Worm (Caenorhabditis elegans) whole organism, L2 larva: ENCODE results near the gene pis-1.

Experiments
- blmp-1 ChIP-seq: sonication (generic microtip); optimal IDR thresholded peaks from 2 replicates; lab custom pipeline; 2017; ENCODE audit warnings: missing genetic modification characterization, mild to moderate bottlenecking, missing compliant biosample characterization, antibody characterized with exemption, moderate library complexity; ENCODE audit not compliant: insufficient read depth
- ceh-82 ChIP-seq: fragments of 150-350 bp; optimal IDR thresholded peaks from 2 replicates; lab custom pipeline; 2014; ENCODE audit warnings: missing biosample characterization, missing genetic modification characterization
- dmd-4 ChIP-seq: sonication (generic microtip); optimal IDR thresholded peaks from 2 replicates; lab custom pipeline; 2017; ENCODE audit warnings: missing biosample characterization, missing genetic modification characterization
- egl-27 ChIP-seq: sonication (generic microtip); optimal IDR thresholded peaks from 3 replicates; lab custom pipeline; 2017; ENCODE audit warnings: missing biosample characterization, missing genetic modification reagents, missing genetic modification characterization
- elt-3 ChIP-seq: sonication (generic microtip); optimal IDR thresholded peaks from 2 replicates; lab custom pipeline; 2017; ENCODE audit warnings: missing biosample characterization, missing genetic modification characterization
- lin-39 ChIP-seq: fragments of 150-350 bp; optimal IDR thresholded peaks from 2 replicates; lab custom pipeline; 2014; ENCODE audit warnings: missing biosample characterization, missing genetic modification reagents, missing genetic modification characterization
- nhr-11 ChIP-seq: fragments of 150-350 bp; optimal IDR thresholded peaks from 2 replicates; lab custom pipeline; 2014; ENCODE audit warnings: missing biosample characterization, missing genetic modification characterization
- nhr-25 ChIP-seq: fragments of 150-350 bp; sonication (generic microtip); optimal IDR thresholded peaks from 3 replicates; lab custom pipeline; 2014; ENCODE audit warnings: missing biosample characterization, missing genetic modification characterization
- snpc-4 ChIP-seq: fragments of 150-350 bp; optimal IDR thresholded peaks from 2 replicates; lab custom pipeline; 2014; ENCODE audit warnings: missing biosample characterization, missing genetic modification characterization
- ztf-11 ChIP-seq: sonication (generic microtip); optimal IDR thresholded peaks from 2 replicates; lab custom pipeline; 2017; ENCODE audit warnings: missing biosample characterization, missing genetic modification characterization
- ztf-4 ChIP-seq: fragments of 150-350 bp; optimal IDR thresholded peaks from 2 replicates; lab custom pipeline; 2014; ENCODE audit warnings: missing biosample characterization, missing genetic modification characterization

DNA sequence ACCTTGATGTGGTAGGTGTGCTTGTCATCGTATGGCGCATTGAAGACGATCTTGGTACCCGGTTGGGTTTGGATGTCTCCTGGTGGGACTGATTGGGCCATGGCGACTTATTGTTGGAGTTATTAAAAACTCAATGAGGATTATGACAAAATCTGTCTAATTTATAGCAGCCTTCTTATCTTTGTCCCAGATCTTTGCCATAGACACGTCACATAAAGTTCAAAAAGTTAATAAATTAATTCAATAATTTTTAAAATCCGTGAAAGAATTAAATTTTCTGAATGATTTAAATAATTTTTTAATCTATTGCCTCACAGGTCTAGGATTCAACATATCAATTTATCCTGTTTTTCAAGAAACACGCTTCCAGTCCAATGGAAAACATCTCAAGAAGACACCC is 39.9 kb upstream of the pis-1 start, which contains the start of gene msp-81:
- no peak for TF ChIP-seq blmp-1 (tag; lab: Kevin White, UChicago)
- no peak for TF ChIP-seq nhr-11 (tag; lab: Kevin White, UChicago)
- no peak for TF ChIP-seq nhr-25 (tag; lab: Kevin White, UChicago)
- TF ChIP-seq ztf-4 (tag; lab: Kevin White, UChicago), result no peak
- no peak for TF ChIP-seq egl-27
- no peak for TF ChIP-seq ztf-11 (tag; lab: Kevin White, UChicago)
- TF ChIP-seq ceh-82 (tag; lab: Kevin White, UChicago), result no peak
- no peak for TF ChIP-seq elt-3 (tag; lab: Kevin White, UChicago)
- TF ChIP-seq snpc-4 (tag; lab: Kevin White, UChicago), result no peak
- no peak for TF ChIP-seq lin-39 (tag; lab: Kevin White, UChicago)
- no peak for TF ChIP-seq dmd-4 (tag; lab: Kevin White, UChicago)
